Worm (Caenorhabditis elegans): ENCODE data around the gene tag-180.

DNA sequence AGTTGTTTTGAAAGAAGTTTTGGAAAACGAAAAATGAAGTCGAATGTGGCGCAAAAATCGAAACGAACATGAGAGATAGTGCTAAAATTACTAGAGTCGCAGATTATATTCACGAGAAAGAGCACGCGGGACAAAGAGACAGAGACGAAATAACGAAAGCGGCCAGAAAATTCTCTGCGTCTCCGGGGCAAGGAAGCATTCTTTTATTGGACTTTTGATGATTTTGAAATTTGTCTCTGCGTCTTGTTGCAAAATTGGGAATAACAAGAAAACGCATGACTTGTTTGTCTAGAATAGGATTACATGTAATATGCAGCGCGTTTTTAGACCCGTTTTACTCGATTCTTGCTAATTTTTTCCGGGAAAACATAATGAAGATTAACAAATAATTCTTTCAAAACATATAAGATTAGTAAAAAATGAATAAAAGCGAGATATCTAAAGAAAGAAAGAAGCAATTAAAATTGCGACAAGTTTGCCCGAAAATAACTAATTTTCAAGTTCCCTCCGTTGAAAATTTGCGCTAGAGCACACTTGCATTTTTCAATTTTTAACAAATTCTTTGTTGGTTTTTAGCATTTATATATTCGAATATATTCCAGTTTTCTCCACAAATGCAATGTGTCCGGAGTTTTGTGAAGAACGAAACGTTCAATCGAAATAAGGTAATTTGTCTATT is 18.8 kb upstream of the tag-180 start, which contains the start of the genes B0491.6 and pigm-1:
- TF ChIP-seq unc-62 (GFP tag; optimal IDR thresholded peaks at IDR 0.05): no peak
- no peak for TF ChIP-seq unc-39 (tag; optimal IDR thresholded peaks at IDR 0.05)
- no peak for TF ChIP-seq nhr-77 (tag; optimal IDR thresholded peaks at IDR 0.05)
- TF ChIP-seq ceh-9 (tag; optimal IDR thresholded peaks at IDR 0.05): no peak
- no peak for TF ChIP-seq egl-27 (tag; optimal IDR thresholded peaks at IDR 0.05)
- no peak for TF ChIP-seq nhr-28 (tag; optimal IDR thresholded peaks at IDR 0.05)

Measured in whole organism, L3 larva.